Worm (Caenorhabditis elegans) whole organism, L4/young adult: ENCODE data around the gene srw-62.

Experiments used
- W03F9.2 ChIP-seq: fragments of 150-350 bp; optimal IDR thresholded peaks from 2 replicates; lab custom pipeline; 2014; ENCODE audit warnings: missing biosample characterization, missing genetic modification characterization
- dao-5 ChIP-seq: sonication (generic microtip); optimal IDR thresholded peaks from 2 replicates; lab custom pipeline; 2016; ENCODE audit warnings: missing genotype, missing genetic modification characterization, moderate library complexity, missing compliant biosample characterization
- him-1 ChIP-seq: sonication (generic microtip); optimal IDR thresholded peaks from 2 replicates; lab custom pipeline; 2016; ENCODE audit warnings: missing genotype, missing genetic modification reagents, missing genetic modification characterization, missing compliant biosample characterization

The srw-62 gene

ce11 chrII:7864892-7865291 is 39.7 kb downstream of the srw-62 start:
- no peak for TF ChIP-seq dao-5 (tag; lab: Kevin White, UChicago)
- no peak for TF ChIP-seq W03F9.2 (tag; lab: Kevin White, UChicago)
- TF ChIP-seq him-1 (tag; lab: Kevin White, UChicago) = no peak

DNA sequence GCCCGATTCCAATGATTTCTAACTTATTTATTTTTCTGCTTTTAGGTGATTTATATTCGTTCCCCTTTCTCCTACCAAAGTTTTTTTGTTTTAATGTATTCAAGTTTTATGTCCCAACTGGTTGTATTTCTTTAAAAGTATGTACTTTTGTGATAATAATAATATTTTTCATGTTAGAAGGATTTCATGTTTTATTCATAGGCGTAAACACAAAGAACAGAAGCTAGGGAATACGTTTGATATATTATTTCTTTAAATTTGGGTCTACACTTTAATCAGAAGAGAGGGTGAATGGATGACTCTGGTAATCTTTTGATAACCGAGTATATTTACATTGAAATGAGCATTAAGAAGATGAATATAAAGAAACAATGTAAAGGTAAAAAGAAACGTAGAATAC is 40.9 kb downstream of the srw-62 start:
- no peak for TF ChIP-seq W03F9.2 (tag; lab: Kevin White, UChicago)
- TF ChIP-seq him-1 (tag; lab: Kevin White, UChicago) = no peak
- TF ChIP-seq dao-5 (tag; lab: Kevin White, UChicago) = no peak

ce11 chrII:7870062-7870461 is 44.9 kb downstream of the srw-62 start, which contains the start of gene ztf-17:
Gene ztf-17 (minus strand): TSS chrII:7870162.
- TF ChIP-seq W03F9.2 (tag; lab: Kevin White, UChicago) (no peak), dao-5 (tag; lab: Kevin White, UChicago) (no peak), him-1 (tag; lab: Kevin White, UChicago) (no peak)

DNA sequence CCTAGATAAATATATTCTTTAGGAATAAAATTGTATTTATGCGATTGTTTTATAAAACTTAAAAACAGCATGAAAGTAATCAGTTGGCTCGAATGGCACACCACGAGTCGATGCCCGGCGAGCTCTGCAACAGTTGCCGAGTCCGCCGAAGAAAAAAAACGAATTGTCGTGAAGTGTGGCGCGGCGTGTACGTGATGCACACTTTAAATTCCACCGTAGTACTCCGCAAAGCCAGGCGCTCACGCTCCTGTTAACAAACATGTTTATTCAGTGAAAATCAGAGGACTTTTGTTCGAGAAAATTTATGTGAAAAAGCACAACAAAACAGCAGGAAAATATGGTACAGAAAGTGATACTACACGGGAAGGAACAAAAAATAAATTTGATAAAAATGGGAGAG is 45.4 kb downstream of the srw-62 start:
- TF ChIP-seq W03F9.2 (tag; lab: Kevin White, UChicago) (peak; percentile 3), him-1 (tag; lab: Kevin White, UChicago) (no peak)

DNA sequence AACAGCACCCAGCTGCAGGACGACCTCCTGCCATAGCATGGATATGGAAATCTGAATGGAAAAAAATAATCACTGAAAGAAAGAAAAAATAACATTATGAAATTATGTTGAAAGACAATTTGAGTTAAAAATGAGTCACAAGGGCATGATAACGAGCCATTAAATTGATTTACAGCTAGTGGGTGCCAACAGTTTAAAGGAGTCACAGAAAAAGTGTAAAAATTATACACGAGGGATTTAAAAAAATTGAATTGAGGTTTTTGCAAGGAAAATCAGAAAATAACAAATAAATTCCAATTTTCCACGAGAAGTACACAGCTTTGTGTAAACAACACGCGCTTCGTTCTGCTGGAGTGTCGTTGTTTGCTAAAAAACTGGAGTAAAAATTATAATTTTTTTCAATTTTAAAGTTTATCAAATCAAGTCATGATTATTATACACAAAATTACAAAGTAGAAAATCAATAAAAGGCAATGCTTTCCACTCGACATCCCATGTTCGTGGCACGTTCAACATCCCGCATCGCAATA is 48.7 kb downstream of the srw-62 start, which contains the start of gene T01H3.3:
Gene T01H3.3, minus strand, starts transcription at position 51 of the 530 bp plus-strand sequence.
- TF ChIP-seq him-1 (tag; lab: Kevin White, UChicago) (no peak), W03F9.2 (tag; lab: Kevin White, UChicago) (peak; percentile 20)
